Worm (Caenorhabditis elegans) whole organism, L3 larva: Measurements from ENCODE around the gene C16D9.8.
A peak's percentile ranks its signal among the peaks of the same experiment; 100 is the strongest.

ENCODE experiments used
- R02D3.7 ChIP-seq: fragments of 150-350 bp; optimal IDR thresholded peaks from 2 replicates; lab custom pipeline; 2014; ENCODE audit warnings: missing biosample characterization, missing genetic modification characterization
- ZK546.5 ChIP-seq: sonication (generic microtip); optimal IDR thresholded peaks from 2 replicates; lab custom pipeline; 2017; ENCODE audit warnings: missing biosample characterization, missing genetic modification characterization
- aly-2 ChIP-seq: fragments of 150-350 bp; optimal IDR thresholded peaks from 2 replicates; lab custom pipeline; 2014; ENCODE audit warnings: missing biosample characterization, missing genetic modification characterization
- ama-1 ChIP-seq: fragments of 150-350 bp; optimal IDR thresholded peaks from 2 replicates; lab custom pipeline; 2018
- ceh-16 ChIP-seq: sonication (generic microtip); optimal IDR thresholded peaks from 2 replicates; lab custom pipeline; 2017; ENCODE audit warnings: missing biosample characterization, missing genetic modification characterization
- ceh-28 ChIP-seq: fragments of 150-350 bp; optimal IDR thresholded peaks from 2 replicates; lab custom pipeline; 2014; ENCODE audit warnings: missing biosample characterization, missing genetic modification reagents, missing genetic modification characterization
- ceh-82 ChIP-seq: fragments of 150-350 bp; optimal IDR thresholded peaks from 2 replicates; lab custom pipeline; 2014; ENCODE audit warnings: missing biosample characterization, missing genetic modification characterization
- ceh-9 ChIP-seq: sonication (generic microtip); optimal IDR thresholded peaks from 2 replicates; lab custom pipeline; 2018; ENCODE audit warnings: missing biosample characterization, missing genetic modification characterization
- daf-12 ChIP-seq: fragments of 150-350 bp; optimal IDR thresholded peaks from 2 replicates; lab custom pipeline; 2014; ENCODE audit warnings: missing biosample characterization, missing genetic modification reagents, missing genetic modification characterization
- egl-27 ChIP-seq: sonication (generic microtip); optimal IDR thresholded peaks from 4 replicates; lab custom pipeline; 2017; ENCODE audit warnings: missing biosample characterization, missing genetic modification reagents, missing genetic modification characterization
- elt-1 ChIP-seq: fragments of 150-350 bp; optimal IDR thresholded peaks from 2 replicates; lab custom pipeline; 2014; ENCODE audit warnings: missing biosample characterization, missing genetic modification characterization
- elt-2 ChIP-seq: sonication (generic microtip); optimal IDR thresholded peaks from 2 replicates; lab custom pipeline; 2016; ENCODE audit warnings: missing genetic modification reagents, mild to moderate bottlenecking, missing genetic modification characterization, missing compliant biosample characterization
- eor-1 ChIP-seq, 2 experiments: fragments of 150-350 bp; optimal IDR thresholded peaks; 2 replicates each; lab custom pipeline; 2014 to 2018; ENCODE audit warnings: missing biosample characterization in 2 of 2, missing genetic modification characterization in 2 of 2
- fkh-2 ChIP-seq: fragments of 150-350 bp; optimal IDR thresholded peaks from 2 replicates; lab custom pipeline; 2014; ENCODE audit warnings: missing biosample characterization, missing genetic modification reagents, missing genetic modification characterization
- fos-1 ChIP-seq: fragments of 150-350 bp; optimal IDR thresholded peaks from 2 replicates; lab custom pipeline; 2014; ENCODE audit warnings: missing biosample characterization, missing genetic modification characterization
- hmg-11 ChIP-seq: sonication (generic microtip); optimal IDR thresholded peaks from 2 replicates; lab custom pipeline; 2016; ENCODE audit warnings: missing genetic modification characterization, missing compliant biosample characterization
- lin-15B ChIP-seq: fragments of 150-350 bp; optimal IDR thresholded peaks from 2 replicates; lab custom pipeline; 2014; ENCODE audit warnings: missing biosample characterization, missing genetic modification characterization
- lin-39 ChIP-seq: fragments of 150-350 bp; optimal IDR thresholded peaks from 2 replicates; lab custom pipeline; 2018; ENCODE audit warnings: missing biosample characterization, missing genetic modification reagents, missing genetic modification characterization
- mdl-1 ChIP-seq: fragments of 150-350 bp; optimal IDR thresholded peaks from 2 replicates; lab custom pipeline; 2014; ENCODE audit warnings: missing biosample characterization, missing genetic modification characterization
- nfya-1 ChIP-seq: sonication (generic microtip); optimal IDR thresholded peaks from 2 replicates; lab custom pipeline; 2017; ENCODE audit warnings: missing genetic modification characterization, mild to moderate bottlenecking, missing compliant biosample characterization, antibody characterized with exemption, moderate library complexity; ENCODE audit not compliant: insufficient read depth
- nhr-12 ChIP-seq: fragments of 150-350 bp; optimal IDR thresholded peaks from 2 replicates; lab custom pipeline; 2014; ENCODE audit warnings: missing biosample characterization, missing genetic modification characterization
- nhr-23 ChIP-seq: fragments of 150-350 bp; optimal IDR thresholded peaks from 2 replicates; lab custom pipeline; 2014; ENCODE audit warnings: missing biosample characterization, missing genetic modification reagents, missing genetic modification characterization
- nhr-237 ChIP-seq: fragments of 150-350 bp; optimal IDR thresholded peaks from 2 replicates; lab custom pipeline; 2014; ENCODE audit warnings: missing biosample characterization, missing genetic modification characterization
- nhr-25 ChIP-seq: sonication (generic microtip); optimal IDR thresholded peaks from 2 replicates; lab custom pipeline; 2017; ENCODE audit warnings: missing biosample characterization, missing genetic modification characterization
- nhr-28 ChIP-seq: fragments of 150-350 bp; optimal IDR thresholded peaks from 2 replicates; lab custom pipeline; 2014; ENCODE audit warnings: missing biosample characterization, missing genetic modification characterization
- nhr-67 ChIP-seq: fragments of 150-350 bp; optimal IDR thresholded peaks from 2 replicates; lab custom pipeline; 2014; ENCODE audit warnings: missing biosample characterization, missing genetic modification characterization
- nhr-76 ChIP-seq: fragments of 150-350 bp; sonication (generic microtip); optimal IDR thresholded peaks from 5 replicates; lab custom pipeline; 2014; ENCODE audit warnings: missing biosample characterization, missing genetic modification characterization
- nhr-77 ChIP-seq: fragments of 150-350 bp; optimal IDR thresholded peaks from 2 replicates; lab custom pipeline; 2014; ENCODE audit warnings: missing biosample characterization, missing genetic modification characterization
- pha-4 ChIP-seq: fragments of 150-350 bp; optimal IDR thresholded peaks from 2 replicates; lab custom pipeline; 2014; ENCODE audit warnings: missing biosample characterization, missing genetic modification reagents, missing genetic modification characterization
- pqm-1 ChIP-seq: fragments of 150-350 bp; optimal IDR thresholded peaks from 2 replicates; lab custom pipeline; 2017; ENCODE audit warnings: missing biosample characterization, missing genetic modification characterization, inconsistent platforms
- sea-2 ChIP-seq: fragments of 150-350 bp; sonication (generic microtip); optimal IDR thresholded peaks from 4 replicates; lab custom pipeline; 2014; ENCODE audit warnings: missing biosample characterization, missing genetic modification reagents, missing genetic modification characterization
- skn-1 ChIP-seq: fragments of 150-350 bp; optimal IDR thresholded peaks from 2 replicates; lab custom pipeline; 2014; ENCODE audit warnings: missing biosample characterization, missing genetic modification characterization
- snpc-4 ChIP-seq: fragments of 150-350 bp; optimal IDR thresholded peaks from 2 replicates; lab custom pipeline; 2014; ENCODE audit warnings: missing biosample characterization, missing genetic modification characterization
- tbx-2 ChIP-seq: sonication (generic microtip); optimal IDR thresholded peaks from 2 replicates; lab custom pipeline; 2016; ENCODE audit warnings: mild to moderate bottlenecking, missing genetic modification characterization, missing compliant biosample characterization
- zag-1 ChIP-seq: fragments of 150-350 bp; optimal IDR thresholded peaks from 2 replicates; lab custom pipeline; 2014; ENCODE audit warnings: missing biosample characterization, missing genetic modification characterization
- ztf-4 ChIP-seq: fragments of 150-350 bp; optimal IDR thresholded peaks from 2 replicates; lab custom pipeline; 2014; ENCODE audit warnings: missing biosample characterization, missing genetic modification characterization

C16D9.8 gene

DNA sequence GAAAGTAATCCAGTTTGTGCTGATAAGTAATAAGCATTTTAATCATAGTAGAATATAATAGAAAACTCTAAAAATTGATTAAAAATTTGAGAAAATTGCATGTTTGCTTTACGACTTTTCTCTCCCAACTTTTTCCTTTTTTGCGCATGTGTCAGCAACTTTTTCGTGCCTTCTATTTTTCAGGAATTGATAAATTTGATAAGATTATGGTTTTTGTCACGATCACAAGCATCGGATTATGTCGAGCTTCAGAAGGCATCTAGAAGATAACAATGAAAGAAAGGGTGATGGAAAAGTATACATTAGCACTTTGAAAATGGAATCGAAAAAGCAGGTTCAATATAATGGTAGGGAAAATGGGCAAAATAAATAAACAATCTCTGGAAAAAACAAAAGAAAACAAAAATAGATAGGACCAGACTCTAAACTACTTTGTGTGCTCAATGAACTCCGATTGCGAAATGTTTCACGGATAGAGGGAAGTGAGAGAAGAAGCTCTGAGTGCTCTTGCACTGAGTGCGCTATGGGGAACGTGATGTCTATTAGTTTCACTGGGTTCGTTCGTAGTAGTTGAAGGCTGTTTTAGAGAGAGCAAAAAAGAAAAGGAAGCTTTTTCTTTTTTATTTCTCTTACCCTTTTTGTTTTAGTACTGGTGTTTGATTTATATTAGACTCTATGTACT is 24.9 kb upstream of the C16D9.8 start:
- no peak for TF ChIP-seq pha-4 (tag; lab: Kevin White, UChicago)
- TF ChIP-seq daf-12 (tag; lab: Kevin White, UChicago): no peak
- peak; percentile 67 for TF ChIP-seq elt-2 (tag; lab: Kevin White, UChicago)
- TF ChIP-seq pqm-1 (tag; lab: Kevin White, UChicago): peak; percentile 17
- peak; percentile 63 for TF ChIP-seq lin-39 (tag; lab: Kevin White, UChicago)
- TF ChIP-seq nfya-1 (tag; lab: Kevin White, UChicago): peak; percentile 51

DNA sequence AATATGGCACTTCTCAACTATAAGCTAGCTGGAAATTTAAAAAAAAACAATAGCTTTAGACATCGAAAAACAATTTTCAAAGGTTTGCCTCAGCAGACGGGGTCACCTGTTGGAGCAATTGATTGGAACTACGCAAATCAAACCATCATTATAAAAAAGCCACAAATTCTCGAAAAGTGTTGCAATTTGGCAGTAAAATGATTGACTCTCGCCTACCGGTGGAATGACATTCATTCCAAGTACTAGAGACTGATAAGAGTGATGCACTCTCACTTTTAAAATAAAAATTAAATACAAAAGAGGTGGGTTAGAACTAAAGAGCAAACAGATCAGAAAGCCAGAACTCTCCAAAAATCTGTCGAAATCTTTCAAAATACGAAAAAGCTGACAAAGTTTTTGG is 22.1 kb upstream of the C16D9.8 start:
- TF ChIP-seq ceh-16 (no peak), tbx-2 (tag; lab: Kevin White, UChicago) (no peak), hmg-11 (tag; lab: Kevin White, UChicago) (no peak), lin-39 (tag; lab: Kevin White, UChicago) (no peak), ztf-4 (tag; lab: Kevin White, UChicago) (no peak), nfya-1 (tag; lab: Kevin White, UChicago) (no peak), zag-1 (tag; lab: Kevin White, UChicago) (no peak), elt-2 (tag; lab: Kevin White, UChicago) (peak; percentile 4), nhr-237 (no peak), fos-1 (tag; lab: Kevin White, UChicago) (no peak), ama-1 (lab: Kevin White, UChicago) (no peak), snpc-4 (tag; lab: Kevin White, UChicago) (no peak), eor-1 (tag; optimal IDR thresholded peaks at IDR 0.05; lab: Kevin White, UChicago) (no peak), lin-15B (tag; lab: Kevin White, UChicago) (no peak), pqm-1 (tag; lab: Kevin White, UChicago) (peak; percentile 51), R02D3.7 (tag; lab: Kevin White, UChicago) (no peak)

DNA sequence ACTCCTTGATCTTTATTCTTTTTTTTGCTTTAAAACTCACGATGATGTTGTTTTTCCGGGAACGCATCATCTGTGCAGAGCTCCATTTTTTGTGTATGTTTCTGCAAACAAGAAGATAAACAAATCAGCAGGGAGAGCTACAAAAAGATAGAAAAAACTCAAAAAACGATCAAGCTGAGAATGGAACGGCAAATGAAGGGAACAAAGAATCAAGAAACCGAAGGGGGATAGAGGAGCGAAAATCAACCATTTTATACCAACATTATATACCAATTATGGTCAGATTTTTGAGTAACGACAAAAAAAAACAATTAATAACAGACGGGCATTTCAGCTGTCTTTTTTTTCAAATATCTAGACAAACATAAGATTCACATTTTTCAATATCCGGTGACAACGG is 21.4 kb upstream of the C16D9.8 start, which contains the start of gene slc-17.5:
TSS of gene slc-17.5 (minus strand) at position 101 of the 400 bp plus-strand sequence.
- no peak for TF ChIP-seq nhr-25 (tag; lab: Kevin White, UChicago)
- TF ChIP-seq skn-1 (tag; lab: Kevin White, UChicago): no peak
- TF ChIP-seq ceh-82: no peak
- no peak for TF ChIP-seq ceh-9 (tag; lab: Kevin White, UChicago)
- no peak for TF ChIP-seq mdl-1 (tag; lab: Kevin White, UChicago)
- TF ChIP-seq lin-39 (tag; lab: Kevin White, UChicago): no peak
- no peak for TF ChIP-seq egl-27 (tag; lab: Kevin White, UChicago)
- no peak for TF ChIP-seq sea-2 (GFP tag; lab: Kevin White, UChicago)
- no peak for TF ChIP-seq nhr-28 (tag; lab: Kevin White, UChicago)
- TF ChIP-seq nhr-67 (tag; lab: Kevin White, UChicago): no peak
- TF ChIP-seq nhr-237: no peak
- no peak for TF ChIP-seq hmg-11 (tag; lab: Kevin White, UChicago)
- no peak for TF ChIP-seq elt-2 (tag; lab: Kevin White, UChicago)
- no peak for TF ChIP-seq ZK546.5 (tag; lab: Kevin White, UChicago)
- TF ChIP-seq nfya-1 (tag; lab: Kevin White, UChicago): no peak
- TF ChIP-seq aly-2 (tag; lab: Kevin White, UChicago): no peak

DNA sequence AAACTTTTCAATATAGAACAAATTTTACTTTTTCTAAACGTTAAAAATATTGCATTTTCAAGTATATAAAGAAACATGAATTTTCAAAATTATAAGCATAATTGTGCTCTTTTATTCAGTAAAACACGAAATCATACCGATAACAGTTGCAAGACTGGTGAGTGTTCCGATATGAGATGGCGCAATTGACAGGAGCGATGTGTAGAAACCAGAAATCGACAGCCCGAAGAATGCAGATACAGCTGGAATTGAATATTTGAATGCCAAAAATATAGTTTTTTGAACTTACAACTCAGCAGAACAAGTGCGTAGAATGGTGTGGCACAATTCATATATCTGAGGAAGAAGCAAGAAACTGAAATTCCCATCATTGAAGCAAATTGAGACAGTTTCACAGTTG is 19.6 kb upstream of the C16D9.8 start:
- TF ChIP-seq nhr-67 (tag; lab: Kevin White, UChicago): no peak
- no peak for TF ChIP-seq nhr-12 (tag; lab: Kevin White, UChicago)
- no peak for TF ChIP-seq skn-1 (tag; lab: Kevin White, UChicago)
- TF ChIP-seq nhr-76 (tag; lab: Kevin White, UChicago): no peak
- no peak for TF ChIP-seq ceh-82
- TF ChIP-seq ceh-28 (tag; lab: Kevin White, UChicago): no peak
- TF ChIP-seq ama-1 (lab: Kevin White, UChicago): no peak
- no peak for TF ChIP-seq pqm-1 (tag; lab: Kevin White, UChicago)

DNA sequence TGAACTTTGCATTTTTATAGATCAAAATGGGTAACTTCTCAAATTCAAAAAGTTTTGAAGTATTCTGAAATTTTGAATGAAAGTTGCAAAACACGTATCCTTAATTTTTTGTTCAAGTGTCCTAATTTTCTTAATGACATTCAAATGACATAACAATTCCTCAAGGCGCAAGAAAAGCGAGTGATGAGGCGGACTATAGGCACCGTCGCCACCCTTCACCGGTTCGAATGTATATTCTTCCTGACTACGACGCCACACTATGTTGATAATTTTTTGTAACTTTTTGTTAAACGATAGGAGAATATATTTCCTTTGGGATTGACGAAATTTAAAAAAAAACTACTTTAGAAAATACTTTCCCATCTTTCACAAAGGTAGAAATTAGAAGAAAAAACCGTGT is 18.3 kb upstream of the C16D9.8 start:
- TF ChIP-seq fkh-2 (tag; lab: Kevin White, UChicago) (no peak), hmg-11 (tag; lab: Kevin White, UChicago) (no peak), tbx-2 (tag; lab: Kevin White, UChicago) (no peak), nfya-1 (tag; lab: Kevin White, UChicago) (no peak), nhr-76 (tag; lab: Kevin White, UChicago) (no peak), elt-1 (tag; lab: Kevin White, UChicago) (no peak), nhr-77 (tag; lab: Kevin White, UChicago) (no peak), sea-2 (GFP tag; lab: Kevin White, UChicago) (no peak), nhr-23 (tag; lab: Kevin White, UChicago) (no peak)
